Worm (Caenorhabditis elegans): ENCODE results near the gene clec-127.

The clec-127 gene

ce11 chrII:3567066-3567465 is 2.0 kb downstream of the clec-127 start:
- TF ChIP-seq aly-1 (tag; optimal IDR thresholded peaks at IDR 0.05) (no peak), F13C5.2 (tag; optimal IDR thresholded peaks at IDR 0.05) (no peak), hmbx-1 (tag; optimal IDR thresholded peaks at IDR 0.05) (no peak), tbx-11 (GFP tag; IDR thresholded peaks at IDR 0.05) (no peak), B0310.2 (tag; optimal IDR thresholded peaks at IDR 0.05) (no peak), ets-7 (tag; optimal IDR thresholded peaks at IDR 0.05) (no peak), sea-1 (GFP tag; conservative IDR thresholded peaks at IDR 0.05) (no peak), ceh-36 (tag; optimal IDR thresholded peaks at IDR 0.05) (no peak), flt-1 (GFP tag; IDR thresholded peaks at IDR 0.05) (no peak), hmg-4 (GFP tag; optimal IDR thresholded peaks at IDR 0.05) (no peak), tra-4 (tag; optimal IDR thresholded peaks at IDR 0.05) (no peak), ama-1 (optimal IDR thresholded peaks at IDR 0.05) (no peak), pes-1 (GFP tag; IDR thresholded peaks at IDR 0.05) (no peak), hnd-1 (tag; optimal IDR thresholded peaks at IDR 0.05) (no peak), ceh-13 (GFP tag; optimal IDR thresholded peaks at IDR 0.05) (no peak)

- no peak for TF ChIP-seq flt-1 (GFP tag; IDR thresholded peaks at IDR 0.05)
- TF ChIP-seq hmg-4 (GFP tag; optimal IDR thresholded peaks at IDR 0.05), result no peak
- TF ChIP-seq hnd-1 (tag; optimal IDR thresholded peaks at IDR 0.05), result no peak
- TF ChIP-seq tbx-11 (GFP tag; IDR thresholded peaks at IDR 0.05), result no peak
- TF ChIP-seq scrt-1 (GFP tag; IDR thresholded peaks at IDR 0.05), result no peak
- TF ChIP-seq tbx-37 (GFP tag; conservative IDR thresholded peaks at IDR 0.05), result no peak
- TF ChIP-seq ets-7 (tag; optimal IDR thresholded peaks at IDR 0.05), result no peak
- TF ChIP-seq F13C5.2 (tag; optimal IDR thresholded peaks at IDR 0.05), result no peak
- TF ChIP-seq ceh-36 (tag; optimal IDR thresholded peaks at IDR 0.05), result no peak
- TF ChIP-seq ceh-13 (GFP tag; optimal IDR thresholded peaks at IDR 0.05), result no peak
- TF ChIP-seq hmbx-1 (tag; optimal IDR thresholded peaks at IDR 0.05), result no peak
- no peak for TF ChIP-seq tra-4 (tag; optimal IDR thresholded peaks at IDR 0.05)
- TF ChIP-seq sea-1 (GFP tag; conservative IDR thresholded peaks at IDR 0.05), result no peak
- no peak for TF ChIP-seq pes-1 (GFP tag; IDR thresholded peaks at IDR 0.05)
- TF ChIP-seq aly-1 (tag; optimal IDR thresholded peaks at IDR 0.05), result no peak
- no peak for TF ChIP-seq B0310.2 (tag; optimal IDR thresholded peaks at IDR 0.05)
- TF ChIP-seq ama-1 (optimal IDR thresholded peaks at IDR 0.05), result no peak
These were observed 6.6 kb downstream of the clec-127 start, which contains the start of gene W10G11.3 for ce11 chrII:3562419-3562818. TSS of gene W10G11.3 (minus strand) at chrII:3562519.

- TF ChIP-seq hmbx-1 (tag; optimal IDR thresholded peaks at IDR 0.05) (no peak), ets-7 (tag; optimal IDR thresholded peaks at IDR 0.05) (no peak), aly-1 (tag; optimal IDR thresholded peaks at IDR 0.05) (no peak), sea-1 (GFP tag; conservative IDR thresholded peaks at IDR 0.05) (no peak), flt-1 (GFP tag; IDR thresholded peaks at IDR 0.05) (no peak), ceh-36 (tag; optimal IDR thresholded peaks at IDR 0.05) (no peak), ceh-13 (GFP tag; optimal IDR thresholded peaks at IDR 0.05) (no peak), B0310.2 (tag; optimal IDR thresholded peaks at IDR 0.05) (no peak), scrt-1 (GFP tag; IDR thresholded peaks at IDR 0.05) (no peak), ama-1 (optimal IDR thresholded peaks at IDR 0.05) (no peak), tbx-37 (GFP tag; conservative IDR thresholded peaks at IDR 0.05) (no peak), hmg-4 (GFP tag; optimal IDR thresholded peaks at IDR 0.05) (no peak), tra-4 (tag; optimal IDR thresholded peaks at IDR 0.05) (no peak), tbx-11 (GFP tag; IDR thresholded peaks at IDR 0.05) (no peak), hnd-1 (tag; optimal IDR thresholded peaks at IDR 0.05) (no peak), F13C5.2 (tag; optimal IDR thresholded peaks at IDR 0.05) (no peak), pes-1 (GFP tag; IDR thresholded peaks at IDR 0.05) (no peak)
These were observed 7.5 kb downstream of the clec-127 start, which contains the start of gene W10G11.2 for ce11 chrII:3561561-3561960. TSS of gene W10G11.2 (minus strand) at chrII:3561661.

- TF ChIP-seq scrt-1 (GFP tag; IDR thresholded peaks at IDR 0.05) (no peak), ama-1 (optimal IDR thresholded peaks at IDR 0.05) (no peak), sea-1 (GFP tag; conservative IDR thresholded peaks at IDR 0.05) (no peak)
These were observed 8.4 kb downstream of the clec-127 start, which contains the start of gene W10G11.1 for ce11 chrII:3560592-3560991. TSS of gene W10G11.1 (minus strand) at chrII:3560692.

ce11 chrII:3557417-3557816 is 11.6 kb downstream of the clec-127 start, which contains the start of gene lgc-45:
TSS of gene lgc-45 (plus strand) at chrII:3557472.
- no peak for TF ChIP-seq hmbx-1 (tag; optimal IDR thresholded peaks at IDR 0.05)

- TF ChIP-seq ama-1 (optimal IDR thresholded peaks at IDR 0.05) (no peak), aly-1 (tag; optimal IDR thresholded peaks at IDR 0.05) (no peak), tbx-37 (GFP tag; conservative IDR thresholded peaks at IDR 0.05) (no peak), ets-7 (tag; optimal IDR thresholded peaks at IDR 0.05) (no peak), hmbx-1 (tag; optimal IDR thresholded peaks at IDR 0.05) (no peak), F13C5.2 (tag; optimal IDR thresholded peaks at IDR 0.05) (no peak), tra-4 (tag; optimal IDR thresholded peaks at IDR 0.05) (no peak), tbx-11 (GFP tag; IDR thresholded peaks at IDR 0.05) (no peak), hmg-4 (GFP tag; optimal IDR thresholded peaks at IDR 0.05) (no peak), hnd-1 (tag; optimal IDR thresholded peaks at IDR 0.05) (no peak), ceh-36 (tag; optimal IDR thresholded peaks at IDR 0.05) (no peak), scrt-1 (GFP tag; IDR thresholded peaks at IDR 0.05) (no peak), flt-1 (GFP tag; IDR thresholded peaks at IDR 0.05) (no peak), ceh-13 (GFP tag; optimal IDR thresholded peaks at IDR 0.05) (no peak), B0310.2 (tag; optimal IDR thresholded peaks at IDR 0.05) (no peak)
These were observed 12.4 kb downstream of the clec-127 start for ce11 chrII:3556584-3556983.

ce11 chrII:3555281-3555680 is 13.7 kb downstream of the clec-127 start:
- TF ChIP-seq hmbx-1 (tag; optimal IDR thresholded peaks at IDR 0.05) (no peak), tbx-37 (GFP tag; conservative IDR thresholded peaks at IDR 0.05) (no peak), pes-1 (GFP tag; IDR thresholded peaks at IDR 0.05) (no peak), F13C5.2 (tag; optimal IDR thresholded peaks at IDR 0.05) (no peak), ets-7 (tag; optimal IDR thresholded peaks at IDR 0.05) (no peak), sea-1 (GFP tag; conservative IDR thresholded peaks at IDR 0.05) (no peak), hmg-4 (GFP tag; optimal IDR thresholded peaks at IDR 0.05) (no peak), flt-1 (GFP tag; IDR thresholded peaks at IDR 0.05) (no peak), B0310.2 (tag; optimal IDR thresholded peaks at IDR 0.05) (no peak), scrt-1 (GFP tag; IDR thresholded peaks at IDR 0.05) (no peak), tra-4 (tag; optimal IDR thresholded peaks at IDR 0.05) (no peak), aly-1 (tag; optimal IDR thresholded peaks at IDR 0.05) (no peak), hnd-1 (tag; optimal IDR thresholded peaks at IDR 0.05) (no peak), ceh-13 (GFP tag; optimal IDR thresholded peaks at IDR 0.05) (no peak), ama-1 (optimal IDR thresholded peaks at IDR 0.05) (no peak), tbx-11 (GFP tag; IDR thresholded peaks at IDR 0.05) (no peak), ceh-36 (tag; optimal IDR thresholded peaks at IDR 0.05) (no peak)
